Worm (Caenorhabditis elegans): ENCODE measurements around the gene R02F2.8.

R02F2.8 gene

DNA sequence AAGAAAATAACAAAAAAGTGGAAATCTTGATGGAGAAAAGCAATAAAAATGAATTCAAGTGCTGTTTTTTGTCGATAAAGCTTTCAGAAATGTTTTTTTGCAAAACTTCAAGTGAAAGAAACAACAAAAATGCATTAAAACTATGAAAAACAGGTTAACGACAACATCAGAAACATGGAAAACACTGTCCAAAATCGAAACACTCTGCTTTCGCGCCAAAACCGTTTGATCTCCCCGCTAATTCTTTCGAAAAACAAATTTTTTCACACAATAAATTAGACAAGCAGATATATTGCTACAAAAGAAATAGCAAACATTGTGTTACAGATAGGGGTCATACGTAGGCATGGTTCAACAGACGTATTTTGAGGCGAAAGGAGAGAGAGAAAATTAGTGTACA is 46.7 kb upstream of the R02F2.8 start:
- TF ChIP-seq F49E8.2 (tag; optimal IDR thresholded peaks at IDR 0.05; ENCODE audit: insufficient read depth), result peak; percentile 67
- TF ChIP-seq mxl-1 (tag; optimal IDR thresholded peaks at IDR 0.05), result no peak
- TF ChIP-seq ekl-4 (GFP tag; IDR thresholded peaks at IDR 0.05), result no peak
- no peak for TF ChIP-seq attf-5 (GFP tag; optimal IDR thresholded peaks at IDR 0.05)
- no peak for TF ChIP-seq nhr-27 (tag; optimal IDR thresholded peaks at IDR 0.05)
- no peak for TF ChIP-seq madf-3 (GFP tag; IDR thresholded peaks at IDR 0.05)
- TF ChIP-seq efl-1 (GFP tag; optimal IDR thresholded peaks at IDR 0.05), result peak; percentile 80
- no peak for TF ChIP-seq K12H6.12 (tag; optimal IDR thresholded peaks at IDR 0.05)
- TF ChIP-seq tbp1 (GFP tag; optimal IDR thresholded peaks at IDR 0.05), result no peak
- no peak for TF ChIP-seq egrh-3 (GFP tag; IDR thresholded peaks at IDR 0.05)
- no peak for TF ChIP-seq Y79H2A.3 (GFP tag; conservative IDR thresholded peaks at IDR 0.05)
- no peak for TF ChIP-seq madf-10 (tag; optimal IDR thresholded peaks at IDR 0.05)
- TF ChIP-seq snpc-1.3 (tag; optimal IDR thresholded peaks at IDR 0.05; ENCODE audit: insufficient read depth), result no peak
- 0 out of 2 replicates have a peak, but pooled peaks have one; percentile 10 for TF ChIP-seq madf-8 (GFP tag; conservative IDR thresholded peaks at IDR 0.05)
- peak; percentile 79 for TF ChIP-seq madf-6 (GFP tag; IDR thresholded peaks at IDR 0.05)
- no peak for TF ChIP-seq dpl-1 (GFP tag; optimal IDR thresholded peaks at IDR 0.05)
- TF ChIP-seq xnd-1 (tag; optimal IDR thresholded peaks at IDR 0.05), result peak; percentile 6
- no peak for TF ChIP-seq chd-7 (tag; optimal IDR thresholded peaks at IDR 0.05)
- TF ChIP-seq F33H1.4 (GFP tag; IDR thresholded peaks at IDR 0.05), result 0 out of 2 replicates have a peak, but pooled peaks have one; percentile 38
- no peak for TF ChIP-seq Y95B8A.8 (GFP tag; IDR thresholded peaks at IDR 0.05)

ce11 chrIII:5525973-5526372 is 30.9 kb upstream of the R02F2.8 start, which contains the start of gene dex-1:
TSS of gene dex-1 (plus strand) at chrIII:5526104.
- TF ChIP-seq chd-7 (tag; optimal IDR thresholded peaks at IDR 0.05) (no peak), C17E4.6 (GFP tag; IDR thresholded peaks at IDR 0.05) (no peak), egl-44 (GFP tag; IDR thresholded peaks at IDR 0.05) (no peak), nhr-90 (tag; optimal IDR thresholded peaks at IDR 0.05) (no peak), ztf-25 (GFP tag; IDR thresholded peaks at IDR 0.05) (no peak), B0336.3 (GFP tag; IDR thresholded peaks at IDR 0.05) (no peak), Y53G8AR.9 (GFP tag; conservative IDR thresholded peaks at IDR 0.05) (no peak), attf-5 (GFP tag; optimal IDR thresholded peaks at IDR 0.05) (no peak), F52B5.7 (tag; optimal IDR thresholded peaks at IDR 0.05) (no peak), nfya-2 (GFP tag; IDR thresholded peaks at IDR 0.05) (no peak), nhr-27 (tag; optimal IDR thresholded peaks at IDR 0.05) (no peak), madf-3 (GFP tag; IDR thresholded peaks at IDR 0.05) (no peak)

- no peak for TF ChIP-seq nfya-2 (GFP tag; IDR thresholded peaks at IDR 0.05)
- TF ChIP-seq ceh-79 (tag; optimal IDR thresholded peaks at IDR 0.05), result no peak
- TF ChIP-seq tbp1 (GFP tag; optimal IDR thresholded peaks at IDR 0.05), result no peak
- no peak for TF ChIP-seq pha-4 (tag; optimal IDR thresholded peaks at IDR 0.05)
- TF ChIP-seq lin-54 (GFP tag; optimal IDR thresholded peaks at IDR 0.05), result no peak
- no peak for TF ChIP-seq aptf-2 (GFP tag; conservative IDR thresholded peaks at IDR 0.05)
- TF ChIP-seq dox-1 (GFP tag; IDR thresholded peaks at IDR 0.05), result no peak
- no peak for TF ChIP-seq F10E7.11 (tag; optimal IDR thresholded peaks at IDR 0.05)
- TF ChIP-seq Y95B8A.8 (GFP tag; IDR thresholded peaks at IDR 0.05), result no peak
- TF ChIP-seq nhr-27 (tag; optimal IDR thresholded peaks at IDR 0.05), result no peak
- TF ChIP-seq nhr-179 (tag; optimal IDR thresholded peaks at IDR 0.05), result no peak
- TF ChIP-seq ztf-18 (tag; optimal IDR thresholded peaks at IDR 0.05), result no peak
- no peak for TF ChIP-seq B0336.3 (GFP tag; IDR thresholded peaks at IDR 0.05)
- TF ChIP-seq xnd-1 (tag; optimal IDR thresholded peaks at IDR 0.05), result no peak
- TF ChIP-seq B0035.1 (tag; optimal IDR thresholded peaks at IDR 0.05), result no peak
- TF ChIP-seq cebp-2 (GFP tag; IDR thresholded peaks at IDR 0.05), result no peak
- TF ChIP-seq mxl-1 (tag; optimal IDR thresholded peaks at IDR 0.05), result no peak
- no peak for TF ChIP-seq ztf-6 (GFP tag; IDR thresholded peaks at IDR 0.05)
Observed at ce11 chrIII:5521930-5522329, 26.9 kb upstream of the R02F2.8 start, which contains the start of gene D1044.4. TSS of gene D1044.4 (minus strand) at chrIII:5522030.
